Fruit fly (Drosophila melanogaster): Measurements from ENCODE around the gene InR.

- TF ChIP-seq EcR (GFP tag; optimal IDR thresholded peaks at IDR 0.05) (no peak), Dll (optimal IDR thresholded peaks at IDR 0.05) (no peak)
Measured at dm6 chr3R:21655384-21655783, 36.3 kb upstream of the InR start.

Data from whole organism.